Fruit fly (Drosophila melanogaster): ENCODE data around the gene Svip.

Svip gene

dm6 chr3L:9402157-9402890, 43.5 kb downstream of the Svip start, which contains the start of gene eIF4E1 (continued):
- no peak for TF ChIP-seq CG4854 (GFP tag; optimal IDR thresholded peaks at IDR 0.05)
- TF ChIP-seq chif (GFP tag; optimal IDR thresholded peaks at IDR 0.05), result peak in 1 of 2 experiments; percentile 4
- no peak for TF ChIP-seq ap (GFP tag; IDR thresholded peaks at IDR 0.05)
- no peak for TF ChIP-seq CG32767 (GFP tag; IDR thresholded peaks at IDR 0.05)
- TF ChIP-seq CG17829 (tag; optimal IDR thresholded peaks at IDR 0.05), result peak; percentile 73
- TF ChIP-seq Lpt (GFP tag; optimal IDR thresholded peaks at IDR 0.05), result no peak
- no peak for TF ChIP-seq CG3407 (GFP tag; optimal IDR thresholded peaks at IDR 0.05)
- peak; percentile 81 for TF ChIP-seq inv (GFP tag; IDR thresholded peaks at IDR 0.05; ENCODE audit: partially characterized antibody)
- peak; percentile 53 for TF ChIP-seq nmo (GFP tag; optimal IDR thresholded peaks at IDR 0.05)
- no peak for TF ChIP-seq CG31224 (GFP tag; IDR thresholded peaks at IDR 0.05)
- TF ChIP-seq da (GFP tag; optimal IDR thresholded peaks at IDR 0.05), result no peak
- TF ChIP-seq peb (GFP tag; IDR thresholded peaks at IDR 0.05), result no peak
- TF ChIP-seq BEAF-32 (GFP tag; optimal IDR thresholded peaks at IDR 0.05), result peak; percentile 90
- no peak for TF ChIP-seq dan (GFP tag; IDR thresholded peaks at IDR 0.05)
- no peak for TF ChIP-seq Mad (GFP tag; optimal IDR thresholded peaks at IDR 0.05)
- TF ChIP-seq Fer1 (GFP tag; optimal IDR thresholded peaks at IDR 0.05), result no peak
- no peak for TF ChIP-seq Deaf1 (tag; optimal IDR thresholded peaks at IDR 0.05)
- no peak for TF ChIP-seq CG14014 (GFP tag; IDR thresholded peaks at IDR 0.05)
- TF ChIP-seq onecut (GFP tag; IDR thresholded peaks at IDR 0.05), result no peak
- TF ChIP-seq CG10654 (GFP tag; optimal IDR thresholded peaks at IDR 0.05), result no peak
- TF ChIP-seq ttk (GFP tag; IDR thresholded peaks at IDR 0.05), result no peak
- peak; percentile 73 for TF ChIP-seq CG6791 (GFP tag; IDR thresholded peaks at IDR 0.05; ENCODE audit: partially characterized antibody)
- TF ChIP-seq HHEX (GFP tag; optimal IDR thresholded peaks at IDR 0.05), result no peak
- TF ChIP-seq HmgZ (tag; optimal IDR thresholded peaks at IDR 0.05), result peak; percentile 42
- no peak for TF ChIP-seq C15 (GFP tag; IDR thresholded peaks at IDR 0.05)
- no peak for TF ChIP-seq Hmx (GFP tag; optimal IDR thresholded peaks at IDR 0.05)
- TF ChIP-seq prd (optimal IDR thresholded peaks at IDR 0.05), result no peak
- TF ChIP-seq prd (GFP tag; IDR thresholded peaks at IDR 0.05), result no peak; the same call in 2 of the 3 replicates
- TF ChIP-seq ash1 (GFP tag; optimal IDR thresholded peaks at IDR 0.05), result no peak
- no peak for TF ChIP-seq CG17328 (GFP tag; IDR thresholded peaks at IDR 0.05)
- TF ChIP-seq CG18011 (GFP tag; optimal IDR thresholded peaks at IDR 0.05), result peak; percentile 97
- no peak for TF ChIP-seq gce (GFP tag; IDR thresholded peaks at IDR 0.05)
- TF ChIP-seq bbx (GFP tag; IDR thresholded peaks at IDR 0.05; ENCODE audit: partially characterized antibody), result peak; percentile 85
- TF ChIP-seq Abd-B (GFP tag; optimal IDR thresholded peaks at IDR 0.05), result no peak
- no peak for TF ChIP-seq tup (GFP tag; optimal IDR thresholded peaks at IDR 0.05)
- TF ChIP-seq wor (GFP tag; IDR thresholded peaks at IDR 0.05), result no peak
- TF ChIP-seq CG12769 (tag; optimal IDR thresholded peaks at IDR 0.05), result peak; percentile 18
- TF ChIP-seq Six4 (GFP tag; optimal IDR thresholded peaks at IDR 0.05), result no peak
- no peak for TF ChIP-seq CG17385 (GFP tag; optimal IDR thresholded peaks at IDR 0.05)
- TF ChIP-seq toy (GFP tag; IDR thresholded peaks at IDR 0.05), result no peak
- TF ChIP-seq Camta (GFP tag; optimal IDR thresholded peaks at IDR 0.05), result peak; percentile 32
- 0 out of 4 replicates have a peak, but pooled peaks have one; percentile 19 for TF ChIP-seq chinmo (GFP tag; IDR thresholded peaks at IDR 0.05; ENCODE audit: partially characterized antibody)
- no peak for TF ChIP-seq Sox100B (GFP tag; optimal IDR thresholded peaks at IDR 0.05)
- TF ChIP-seq CG11247 (GFP tag; IDR thresholded peaks at IDR 0.05), result peak; percentile 43
- peak; percentile 30 for TF ChIP-seq zen (tag; optimal IDR thresholded peaks at IDR 0.05)
- no peak for TF ChIP-seq Mrtf (GFP tag; IDR thresholded peaks at IDR 0.05)
- no peak for TF ChIP-seq CG34376 (GFP tag; optimal IDR thresholded peaks at IDR 0.05)
- TF ChIP-seq CG9727 (GFP tag; optimal IDR thresholded peaks at IDR 0.05), result no peak
- TF ChIP-seq Doc3 (GFP tag; IDR thresholded peaks at IDR 0.05; ENCODE audit: partially characterized antibody), result no peak; the same call in 2 of the 3 replicates
- TF ChIP-seq CG9215 (GFP tag; IDR thresholded peaks at IDR 0.05), result no peak
